Fruit fly (Drosophila melanogaster): ENCODE data around the gene mnb.

The mnb gene

DNA sequence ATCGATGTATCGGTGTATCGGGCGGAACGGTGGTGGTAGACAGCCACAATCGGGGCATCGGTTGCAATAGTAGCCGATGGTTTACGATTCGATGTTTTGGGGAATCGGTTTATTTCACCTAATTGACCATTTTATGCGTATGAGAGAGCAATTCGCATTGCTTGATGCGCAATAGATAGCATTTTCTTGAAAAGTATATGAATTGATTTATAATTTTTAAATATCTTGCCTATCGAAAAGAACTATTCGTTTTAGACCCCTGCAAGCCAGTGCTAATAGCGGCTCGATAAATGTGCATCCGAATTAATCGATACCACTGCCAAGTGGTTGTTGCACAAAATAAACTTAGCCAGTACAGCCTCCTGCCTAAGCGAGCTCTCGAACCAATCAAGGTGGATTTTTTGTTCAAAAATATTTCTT is at the start of gene mnb (continued):
- TF ChIP-seq cg (GFP tag; optimal IDR thresholded peaks at IDR 0.05) (no peak), tap (tag; optimal IDR thresholded peaks at IDR 0.05) (no peak), PHDP (tag; optimal IDR thresholded peaks at IDR 0.05) (no peak), CG11247 (GFP tag; IDR thresholded peaks at IDR 0.05) (no peak), Hr51 (GFP tag; optimal IDR thresholded peaks at IDR 0.05) (no peak), NK7.1 (GFP tag; optimal IDR thresholded peaks at IDR 0.05) (no peak), NFAT (GFP tag; IDR thresholded peaks at IDR 0.05) (no peak), Aef1 (GFP tag; IDR thresholded peaks at IDR 0.05) (no peak), CG10321 (GFP tag; IDR thresholded peaks at IDR 0.05) (no peak), CG42726 (GFP tag; IDR thresholded peaks at IDR 0.05; ENCODE audit: partially characterized antibody) (peak; percentile 92), Hr78 (GFP tag; optimal IDR thresholded peaks at IDR 0.05) (no peak), CG1603 (tag; optimal IDR thresholded peaks at IDR 0.05) (peak; percentile 19), CG14860 (GFP tag; IDR thresholded peaks at IDR 0.05; ENCODE audit: partially characterized antibody) (peak; percentile 99), pnt (GFP tag; optimal IDR thresholded peaks at IDR 0.05) (no peak), otp (GFP tag; IDR thresholded peaks at IDR 0.05) (no peak), Lpt (GFP tag; optimal IDR thresholded peaks at IDR 0.05) (no peak), CG8089 (GFP tag; optimal IDR thresholded peaks at IDR 0.05) (peak; percentile 3), CG14050 (GFP tag; IDR thresholded peaks at IDR 0.05) (no peak), pb (GFP tag; optimal IDR thresholded peaks at IDR 0.05) (no peak), CoRest (tag; optimal IDR thresholded peaks at IDR 0.05) (peak; percentile 55), toy (GFP tag; IDR thresholded peaks at IDR 0.05) (no peak), Sox100B (GFP tag; optimal IDR thresholded peaks at IDR 0.05) (no peak), row (GFP tag; IDR thresholded peaks at IDR 0.05) (peak; percentile 63), stc (GFP tag; IDR thresholded peaks at IDR 0.05) (no peak), bigmax (GFP tag; optimal IDR thresholded peaks at IDR 0.05) (no peak), ssp (GFP tag; IDR thresholded peaks at IDR 0.05) (no peak), HLH54F (GFP tag; optimal IDR thresholded peaks at IDR 0.05) (peak; percentile 8), CG11398 (GFP tag; optimal IDR thresholded peaks at IDR 0.05) (no peak), gcm (GFP tag; optimal IDR thresholded peaks at IDR 0.05) (no peak), CG5953 (GFP tag; IDR thresholded peaks at IDR 0.05) (no peak), Ets97D (GFP tag; optimal IDR thresholded peaks at IDR 0.05) (peak; percentile 68), CG2129 (GFP tag; IDR thresholded peaks at IDR 0.05; ENCODE audit: partially characterized antibody) (peak; percentile 99), C15 (GFP tag; IDR thresholded peaks at IDR 0.05) (no peak), CG4820 (GFP tag; optimal IDR thresholded peaks at IDR 0.05) (no peak), Lhr (GFP tag; optimal IDR thresholded peaks at IDR 0.05) (peak; percentile 71), Rfx (GFP tag; IDR thresholded peaks at IDR 0.05) (peak; percentile 34; the same call in 1 of the 2 replicates), CG30020 (tag; optimal IDR thresholded peaks at IDR 0.05) (peak; percentile 1), Gug (GFP tag; IDR thresholded peaks at IDR 0.05) (peak; percentile 61; the same call in 2 of the 4 replicates), CG3281 (GFP tag; optimal IDR thresholded peaks at IDR 0.05) (no peak), mirr (GFP tag; optimal IDR thresholded peaks at IDR 0.05) (no peak), CG34224 (GFP tag; IDR thresholded peaks at IDR 0.05; ENCODE audit: partially characterized antibody) (peak; percentile 99), Atf6 (GFP tag; IDR thresholded peaks at IDR 0.05) (0 out of 2 replicates have a peak, but pooled peaks have one; percentile 23), twi (tag; optimal IDR thresholded peaks at IDR 0.05) (no peak), CG14014 (GFP tag; IDR thresholded peaks at IDR 0.05) (no peak), Dref (GFP tag; IDR thresholded peaks at IDR 0.05) (peak; percentile 80), lab (GFP tag; optimal IDR thresholded peaks at IDR 0.05) (peak; percentile 46), Mes4 (GFP tag; optimal IDR thresholded peaks at IDR 0.05) (peak; percentile 24), unc-4 (GFP tag; IDR thresholded peaks at IDR 0.05; ENCODE audit: partially characterized antibody) (peak; percentile 98), bowl (GFP tag; IDR thresholded peaks at IDR 0.05) (no peak), Spps (tag; optimal IDR thresholded peaks at IDR 0.05) (no peak), ttk (GFP tag; IDR thresholded peaks at IDR 0.05) (no peak)

All from whole organism, embryonic.